Worm (Caenorhabditis elegans) whole organism, L2 larva: ENCODE results near the gene D2096.6.

ENCODE experiments used
- crh-2 ChIP-seq: sonication (generic microtip); optimal IDR thresholded peaks from 2 replicates; lab custom pipeline; 2017; ENCODE audit warnings: missing biosample characterization, missing genetic modification characterization
- dmd-4 ChIP-seq: sonication (generic microtip); optimal IDR thresholded peaks from 2 replicates; lab custom pipeline; 2017; ENCODE audit warnings: missing biosample characterization, missing genetic modification characterization
- nhr-10 ChIP-seq: sonication (generic microtip); optimal IDR thresholded peaks from 2 replicates; lab custom pipeline; 2017; ENCODE audit warnings: missing biosample characterization, missing genetic modification characterization

ce11 chrIV:8333554-8333953 is 35.5 kb downstream of the D2096.6 start:
- TF ChIP-seq nhr-10, result no peak
- no peak for TF ChIP-seq crh-2 (tag; lab: Kevin White, UChicago)
- TF ChIP-seq dmd-4 (tag; lab: Kevin White, UChicago), result no peak
